Worm (Caenorhabditis elegans) whole organism, young adult: ENCODE results near the gene Y38F2AR.3.

ENCODE experiments used
- F52B5.7 ChIP-seq: sonication (generic microtip); optimal IDR thresholded peaks from 2 replicates; lab custom pipeline; 2016; ENCODE audit warnings: mild to moderate bottlenecking, missing genetic modification characterization, missing compliant biosample characterization
- T26A5.8 ChIP-seq: sonication (generic microtip); optimal IDR thresholded peaks from 2 replicates; lab custom pipeline; 2016; ENCODE audit warnings: missing genetic modification characterization, missing compliant biosample characterization
- attf-6 ChIP-seq: fragments of 200-800 bp; sonication (Bioruptor generic); IDR thresholded peaks from 2 replicates; pipeline ENCODE4 v1.3.6; 2022; ENCODE audit warnings: missing genetic modification reagents, missing genetic modification characterization, missing compliant biosample characterization
- cebp-2 ChIP-seq: fragments of 200-800 bp; sonication (Bioruptor generic); IDR thresholded peaks from 2 replicates; pipeline ENCODE4 v1.3.6; 2022; ENCODE audit warnings: missing genetic modification characterization, missing compliant biosample characterization
- ceh-40 ChIP-seq: fragments of 200-800 bp; sonication (Bioruptor generic); IDR thresholded peaks from 2 replicates; pipeline ENCODE4 v1.3.6; 2022; ENCODE audit warnings: missing genetic modification characterization, missing compliant biosample characterization
- dpff-1 ChIP-seq: sonication (generic microtip); optimal IDR thresholded peaks from 2 replicates; lab custom pipeline; 2017; ENCODE audit warnings: mild to moderate bottlenecking, missing genetic modification characterization, missing compliant biosample characterization
- dpl-1 ChIP-seq: fragments of 150-350 bp; optimal IDR thresholded peaks from 2 replicates; lab custom pipeline; 2014; ENCODE audit warnings: missing biosample characterization, missing genetic modification reagents, missing genetic modification characterization
- him-1 ChIP-seq: sonication (generic microtip); optimal IDR thresholded peaks from 2 replicates; lab custom pipeline; 2016; ENCODE audit warnings: missing genotype, missing genetic modification reagents, missing genetic modification characterization, missing compliant biosample characterization
- lir-1 ChIP-seq: fragments of 200-800 bp; sonication (Bioruptor generic); conservative IDR thresholded peaks from 2 replicates; pipeline ENCODE4 v1.3.6; 2022; ENCODE audit warnings: missing genetic modification reagents, missing genetic modification characterization, missing compliant biosample characterization
- nfyb-1 ChIP-seq: fragments of 200-800 bp; sonication (Bioruptor generic); IDR thresholded peaks from 2 replicates; pipeline ENCODE4 v1.3.6; 2022; ENCODE audit warnings: missing genetic modification reagents, missing genetic modification characterization, missing compliant biosample characterization
- snpc-4 ChIP-seq, 5 experiments: fragments of 150-350 bp in 1 of 5; sonication (generic microtip) in 4 of 5; optimal IDR thresholded peaks; 2 replicates each; lab custom pipeline; 2014 to 2018; ENCODE audit warnings: missing genetic modification characterization in 5 of 5, missing biosample characterization in 3 of 5, antibody characterized with exemption in 2 of 5, mild to moderate bottlenecking in 2 of 5, missing compliant biosample characterization in 2 of 5, missing genotype in 2 of 5, moderate library complexity in 2 of 5, missing genetic modification reagents in 1 of 5
- unc-62 ChIP-seq: fragments of 150-350 bp; optimal IDR thresholded peaks from 2 replicates; lab custom pipeline; 2014; ENCODE audit warnings: missing biosample characterization, missing genetic modification reagents, missing genetic modification characterization

DNA sequence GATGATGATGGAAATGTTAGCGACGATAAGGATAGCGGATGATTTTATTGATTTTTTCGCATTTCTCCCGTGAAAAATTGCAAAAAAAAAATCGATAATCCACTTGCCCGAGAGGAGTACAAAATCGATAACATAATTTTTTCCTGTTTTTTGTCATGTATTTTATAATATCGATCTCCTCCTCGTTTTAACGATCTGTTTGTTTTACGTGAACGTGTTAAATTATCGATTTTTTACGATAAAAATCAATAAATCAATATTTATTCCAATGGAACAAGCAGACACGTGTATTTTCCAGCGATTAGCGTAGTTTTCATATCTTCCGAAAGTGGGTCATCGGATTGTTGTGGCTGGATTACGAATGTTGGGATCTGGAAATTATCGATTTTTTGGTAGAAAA is 12.2 kb downstream of the Y38F2AR.3 start:
- TF ChIP-seq attf-6 (GFP tag; lab: Robert Waterston, UW) (no peak), F52B5.7 (tag; lab: Kevin White, UChicago) (no peak), nfyb-1 (GFP tag; lab: Robert Waterston, UW) (no peak), cebp-2 (GFP tag; lab: Robert Waterston, UW) (no peak), dpff-1 (no peak), snpc-4 (GFP tag; optimal IDR thresholded peaks at IDR 0.05; lab: Kevin White, UChicago) (no peak), snpc-4 (tag; optimal IDR thresholded peaks at IDR 0.05; lab: Kevin White, UChicago) (no peak), dpl-1 (GFP tag; lab: Kevin White, UChicago) (no peak), lir-1 (GFP tag; lab: Robert Waterston, UW) (no peak), him-1 (no peak), ceh-40 (no peak), unc-62 (GFP tag; lab: Kevin White, UChicago) (no peak), T26A5.8 (tag; lab: Kevin White, UChicago) (no peak)
